Worm (Caenorhabditis elegans): ENCODE results near the gene mnk-1.

Gene mnk-1

ce11 chrII:10519863-10520262 lies 35.0 kb downstream of the mnk-1 start:
- TF ChIP-seq ztf-23 (GFP tag; IDR thresholded peaks at IDR 0.05) (no peak), cog-1 (tag; optimal IDR thresholded peaks at IDR 0.05) (no peak), med-1 (GFP tag; optimal IDR thresholded peaks at IDR 0.05; ENCODE audit: insufficient read depth) (no peak), ztf-29 (GFP tag; IDR thresholded peaks at IDR 0.05) (no peak), flt-1 (GFP tag; IDR thresholded peaks at IDR 0.05) (no peak), tab-1 (GFP tag; IDR thresholded peaks at IDR 0.05) (no peak), klf-2 (GFP tag; conservative IDR thresholded peaks at IDR 0.05) (no peak), ref-1 (GFP tag; conservative IDR thresholded peaks at IDR 0.05) (no peak), T22C8.4 (GFP tag; IDR thresholded peaks at IDR 0.05) (no peak)

- TF ChIP-seq ztf-29 (GFP tag; IDR thresholded peaks at IDR 0.05) (no peak), T22C8.4 (GFP tag; IDR thresholded peaks at IDR 0.05) (no peak), flt-1 (GFP tag; IDR thresholded peaks at IDR 0.05) (no peak), tab-1 (GFP tag; IDR thresholded peaks at IDR 0.05) (no peak), klf-2 (GFP tag; conservative IDR thresholded peaks at IDR 0.05) (no peak), med-1 (GFP tag; optimal IDR thresholded peaks at IDR 0.05; ENCODE audit: insufficient read depth) (no peak), ztf-23 (GFP tag; IDR thresholded peaks at IDR 0.05) (no peak)
Measured at ce11 chrII:10519017-10519416, 35.8 kb downstream of the mnk-1 start, which contains the start of gene F59B10.4. Gene F59B10.4 (minus strand): TSS chrII:10519117.

ce11 chrII:10516375-10516774 lies 38.5 kb downstream of the mnk-1 start:
- no peak for TF ChIP-seq cog-1 (tag; optimal IDR thresholded peaks at IDR 0.05)
- no peak for TF ChIP-seq klf-2 (GFP tag; conservative IDR thresholded peaks at IDR 0.05)
- TF ChIP-seq ztf-29 (GFP tag; IDR thresholded peaks at IDR 0.05): no peak
- TF ChIP-seq ztf-23 (GFP tag; IDR thresholded peaks at IDR 0.05): no peak
- TF ChIP-seq flt-1 (GFP tag; IDR thresholded peaks at IDR 0.05): no peak
- TF ChIP-seq ref-1 (GFP tag; conservative IDR thresholded peaks at IDR 0.05): no peak
- no peak for TF ChIP-seq T22C8.4 (GFP tag; IDR thresholded peaks at IDR 0.05)
- TF ChIP-seq med-1 (GFP tag; optimal IDR thresholded peaks at IDR 0.05; ENCODE audit: insufficient read depth): no peak
- no peak for TF ChIP-seq tab-1 (GFP tag; IDR thresholded peaks at IDR 0.05)

ce11 chrII:10515422-10515821 lies 39.4 kb downstream of the mnk-1 start:
- no peak for TF ChIP-seq ztf-29 (GFP tag; IDR thresholded peaks at IDR 0.05)
- no peak for TF ChIP-seq tab-1 (GFP tag; IDR thresholded peaks at IDR 0.05)
- TF ChIP-seq T22C8.4 (GFP tag; IDR thresholded peaks at IDR 0.05): no peak
- TF ChIP-seq ztf-23 (GFP tag; IDR thresholded peaks at IDR 0.05): no peak
- no peak for TF ChIP-seq klf-2 (GFP tag; conservative IDR thresholded peaks at IDR 0.05)
- no peak for TF ChIP-seq cog-1 (tag; optimal IDR thresholded peaks at IDR 0.05)
- TF ChIP-seq flt-1 (GFP tag; IDR thresholded peaks at IDR 0.05): no peak

ce11 chrII:10513377-10513776 lies 41.5 kb downstream of the mnk-1 start:
- TF ChIP-seq med-1 (GFP tag; optimal IDR thresholded peaks at IDR 0.05; ENCODE audit: insufficient read depth): no peak

- TF ChIP-seq ztf-29 (GFP tag; IDR thresholded peaks at IDR 0.05) (no peak), flt-1 (GFP tag; IDR thresholded peaks at IDR 0.05) (no peak), klf-2 (GFP tag; conservative IDR thresholded peaks at IDR 0.05) (no peak), ref-1 (GFP tag; conservative IDR thresholded peaks at IDR 0.05) (no peak), ztf-23 (GFP tag; IDR thresholded peaks at IDR 0.05) (no peak), med-1 (GFP tag; optimal IDR thresholded peaks at IDR 0.05; ENCODE audit: insufficient read depth) (no peak), T22C8.4 (GFP tag; IDR thresholded peaks at IDR 0.05) (no peak)
Measured at ce11 chrII:10510242-10510641, 44.6 kb downstream of the mnk-1 start, which contains the start of gene F59B10.3. Gene F59B10.3 (plus strand): TSS chrII:10510542.

DNA sequence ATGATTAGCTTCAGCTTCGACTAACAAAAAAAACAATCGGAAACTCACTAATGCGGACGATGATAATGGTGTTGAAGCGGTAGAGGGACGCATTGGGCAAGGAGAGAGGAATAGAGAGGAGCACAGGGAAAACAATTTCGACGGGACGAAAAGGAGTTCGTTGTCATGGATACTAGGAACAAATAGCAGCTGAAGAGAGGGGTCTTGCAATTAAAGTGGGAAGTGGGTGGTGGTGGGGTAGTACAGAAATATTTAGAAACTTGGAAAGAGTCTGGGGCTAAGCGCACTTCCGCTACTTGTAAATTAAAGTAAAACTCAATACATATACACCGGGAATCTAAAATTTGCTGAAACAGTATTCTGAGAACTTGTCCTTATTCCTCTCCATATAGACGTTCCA lies 45.1 kb downstream of the mnk-1 start, which contains the start of gene F59B10.2:
Gene F59B10.2 (minus strand): TSS at position 101 of the 400 bp plus-strand sequence.
- TF ChIP-seq ref-1 (GFP tag; conservative IDR thresholded peaks at IDR 0.05): no peak
- TF ChIP-seq ztf-29 (GFP tag; IDR thresholded peaks at IDR 0.05): no peak
- no peak for TF ChIP-seq klf-2 (GFP tag; conservative IDR thresholded peaks at IDR 0.05)
- TF ChIP-seq flt-1 (GFP tag; IDR thresholded peaks at IDR 0.05): no peak
- no peak for TF ChIP-seq cog-1 (tag; optimal IDR thresholded peaks at IDR 0.05)
- TF ChIP-seq ztf-23 (GFP tag; IDR thresholded peaks at IDR 0.05): no peak
- no peak for TF ChIP-seq tab-1 (GFP tag; IDR thresholded peaks at IDR 0.05)
- no peak for TF ChIP-seq T22C8.4 (GFP tag; IDR thresholded peaks at IDR 0.05)
- no peak for TF ChIP-seq med-1 (GFP tag; optimal IDR thresholded peaks at IDR 0.05; ENCODE audit: insufficient read depth)

DNA sequence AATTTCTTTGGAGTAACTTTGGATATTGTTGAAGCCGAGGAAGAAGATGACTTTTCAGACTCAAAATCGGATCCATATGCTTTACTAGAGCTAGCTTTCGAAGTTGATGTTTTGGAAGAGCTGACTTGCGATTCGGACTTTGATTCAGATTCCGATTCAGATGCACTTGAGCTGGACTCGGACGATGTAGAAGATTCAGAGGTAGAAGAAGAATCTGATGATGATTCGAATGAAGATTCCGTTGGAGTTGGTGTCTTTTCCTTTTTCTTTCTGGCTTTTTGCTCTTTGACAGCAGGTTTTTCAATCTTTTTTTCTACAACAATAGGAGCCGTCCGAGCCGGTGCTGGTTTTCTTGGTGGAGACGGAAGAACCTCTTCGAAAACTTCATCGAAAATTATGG lies 46.9 kb downstream of the mnk-1 start:
- TF ChIP-seq klf-2 (GFP tag; conservative IDR thresholded peaks at IDR 0.05) (no peak), flt-1 (GFP tag; IDR thresholded peaks at IDR 0.05) (no peak), ztf-29 (GFP tag; IDR thresholded peaks at IDR 0.05) (no peak), ztf-23 (GFP tag; IDR thresholded peaks at IDR 0.05) (no peak), T22C8.4 (GFP tag; IDR thresholded peaks at IDR 0.05) (no peak), cog-1 (tag; optimal IDR thresholded peaks at IDR 0.05) (no peak), med-1 (GFP tag; optimal IDR thresholded peaks at IDR 0.05; ENCODE audit: insufficient read depth) (no peak), tab-1 (GFP tag; IDR thresholded peaks at IDR 0.05) (no peak), ref-1 (GFP tag; conservative IDR thresholded peaks at IDR 0.05) (no peak)

ce11 chrII:10505949-10506348 lies 48.9 kb downstream of the mnk-1 start:
- TF ChIP-seq klf-2 (GFP tag; conservative IDR thresholded peaks at IDR 0.05) (no peak), tab-1 (GFP tag; IDR thresholded peaks at IDR 0.05) (no peak), T22C8.4 (GFP tag; IDR thresholded peaks at IDR 0.05) (no peak), cog-1 (tag; optimal IDR thresholded peaks at IDR 0.05) (no peak), ref-1 (GFP tag; conservative IDR thresholded peaks at IDR 0.05) (no peak), flt-1 (GFP tag; IDR thresholded peaks at IDR 0.05) (no peak)

DNA sequence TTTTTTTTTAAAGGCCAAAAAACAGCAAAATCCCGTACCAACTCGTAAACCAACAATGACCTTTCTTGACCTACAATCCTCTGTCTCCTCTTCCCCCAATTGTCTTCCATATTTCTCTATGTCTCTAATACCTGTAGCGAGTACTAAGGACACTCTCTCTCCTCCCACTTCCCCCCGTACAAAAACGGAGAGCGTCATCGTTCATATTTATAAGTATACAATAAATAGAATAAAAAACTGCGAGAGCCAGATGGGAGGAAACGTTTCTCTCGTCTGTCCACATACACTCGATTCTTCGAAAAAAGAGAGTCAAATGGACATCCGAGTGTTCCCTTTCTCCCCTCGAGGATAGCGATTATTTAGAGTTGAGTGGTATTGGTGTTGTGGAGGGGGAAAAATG lies 50.1 kb downstream of the mnk-1 start:
- no peak for TF ChIP-seq tab-1 (GFP tag; IDR thresholded peaks at IDR 0.05)
- TF ChIP-seq cog-1 (tag; optimal IDR thresholded peaks at IDR 0.05): no peak
- TF ChIP-seq ref-1 (GFP tag; conservative IDR thresholded peaks at IDR 0.05): no peak
- no peak for TF ChIP-seq flt-1 (GFP tag; IDR thresholded peaks at IDR 0.05)
- no peak for TF ChIP-seq klf-2 (GFP tag; conservative IDR thresholded peaks at IDR 0.05)
- no peak for TF ChIP-seq ztf-29 (GFP tag; IDR thresholded peaks at IDR 0.05)
- no peak for TF ChIP-seq T22C8.4 (GFP tag; IDR thresholded peaks at IDR 0.05)
- TF ChIP-seq med-1 (GFP tag; optimal IDR thresholded peaks at IDR 0.05; ENCODE audit: insufficient read depth): no peak
- TF ChIP-seq ztf-23 (GFP tag; IDR thresholded peaks at IDR 0.05): no peak

All from whole organism, midembryonic.